Fruit fly (Drosophila melanogaster) whole organism, embryonic: ENCODE data around the gene CG42449.
A peak's percentile ranks its signal among the peaks of the same experiment; 100 is the strongest.

Experiments used
- Ada2b ChIP-seq: fragments of 200-800 bp; sonication (Bioruptor generic); IDR thresholded peaks from 2 replicates; pipeline ENCODE4 v1.3.6; 2022; ENCODE audit warnings: missing biosample characterization, missing genetic modification characterization
- Adf1 ChIP-seq: fragments of 200-800 bp; sonication (Bioruptor generic); IDR thresholded peaks from 2 replicates; pipeline ENCODE4 v1.3.6; 2022; ENCODE audit warnings: missing biosample characterization, missing genetic modification characterization
- B-H1 ChIP-seq: fragments of 200-800 bp; sonication (Bioruptor generic); IDR thresholded peaks from 3 replicates; pipeline ENCODE4 v1.3.6; 2022; ENCODE audit warnings: missing biosample characterization, missing genetic modification characterization
- Blimp-1 ChIP-seq: fragments of 200-800 bp; sonication (Bioruptor generic); optimal IDR thresholded peaks from 3 replicates; lab custom pipeline; 2018; ENCODE audit warnings: missing biosample characterization, missing genetic modification characterization, mild to moderate bottlenecking, moderate library complexity, missing genetic modification reagents
- CG10654 ChIP-seq: fragments of 200-800 bp; sonication (Bioruptor generic); optimal IDR thresholded peaks from 2 replicates; lab custom pipeline; 2016; ENCODE audit warnings: missing biosample characterization, missing genetic modification characterization
- CG12104 ChIP-seq: fragments of 200-800 bp; sonication (Bioruptor generic); optimal IDR thresholded peaks from 3 replicates; lab custom pipeline; 2016; ENCODE audit warnings: missing biosample characterization, missing genetic modification characterization
- CG12744 ChIP-seq: fragments of 200-800 bp; sonication (Bioruptor generic); optimal IDR thresholded peaks from 2 replicates; lab custom pipeline; 2016; ENCODE audit warnings: missing biosample characterization, missing genetic modification characterization
- CG13296 ChIP-seq: fragments of 200-800 bp; sonication (Bioruptor generic); optimal IDR thresholded peaks from 3 replicates; lab custom pipeline; 2018; ENCODE audit warnings: missing biosample characterization, mild to moderate bottlenecking, missing genetic modification characterization
- CG14441 ChIP-seq: fragments of 200-800 bp; sonication (Bioruptor generic); IDR thresholded peaks from 2 replicates; pipeline ENCODE4 v1.3.6; 2022; ENCODE audit warnings: missing biosample characterization, missing genetic modification characterization
- CG17186 ChIP-seq: fragments of 200-800 bp; sonication (Bioruptor generic); optimal IDR thresholded peaks from 3 replicates; lab custom pipeline; 2017; ENCODE audit warnings: missing biosample characterization, missing genetic modification reagents, missing genetic modification characterization
- CG17385 ChIP-seq: fragments of 200-800 bp; sonication (Bioruptor generic); optimal IDR thresholded peaks from 3 replicates; lab custom pipeline; 2018; ENCODE audit warnings: missing biosample characterization, mild to moderate bottlenecking, missing genetic modification characterization
- CG17829 ChIP-seq: fragments of 200-800 bp; optimal IDR thresholded peaks from 2 replicates; lab custom pipeline; 2019; ENCODE audit warnings: missing biosample characterization, mild to moderate bottlenecking, missing genetic modification characterization, moderate library complexity
- CG1792 ChIP-seq: fragments of 200-800 bp; sonication (Bioruptor generic); optimal IDR thresholded peaks from 2 replicates; lab custom pipeline; 2016; ENCODE audit warnings: missing biosample characterization, missing genetic modification characterization
- CG18262 ChIP-seq: fragments of 200-800 bp; optimal IDR thresholded peaks from 3 replicates; lab custom pipeline; 2019; ENCODE audit warnings: missing biosample characterization, mild to moderate bottlenecking, missing genetic modification characterization, moderate library complexity
- CG18476 ChIP-seq: fragments of 200-800 bp; sonication (Bioruptor generic); optimal IDR thresholded peaks from 2 replicates; lab custom pipeline; 2016; ENCODE audit warnings: missing biosample characterization, mild to moderate bottlenecking, missing genetic modification characterization
- CG2202 ChIP-seq: fragments of 200-800 bp; sonication (Bioruptor generic); optimal IDR thresholded peaks from 2 replicates; lab custom pipeline; 2018; ENCODE audit warnings: missing biosample characterization, mild to moderate bottlenecking, missing genetic modification characterization
- CG2678 ChIP-seq: fragments of 200-800 bp; sonication (Bioruptor generic); optimal IDR thresholded peaks from 3 replicates; lab custom pipeline; 2019; ENCODE audit warnings: missing biosample characterization, mild to moderate bottlenecking, missing genetic modification characterization, moderate library complexity
- CG31224 ChIP-seq: fragments of 200-800 bp; sonication (Bioruptor generic); IDR thresholded peaks from 2 replicates; pipeline ENCODE4 v1.3.6; 2022; ENCODE audit warnings: missing biosample characterization, missing genetic modification characterization
- CG34224 ChIP-seq: fragments of 200-800 bp; sonication (Bioruptor generic); IDR thresholded peaks from 3 replicates; pipeline ENCODE4 v1.3.6; 2022; ENCODE audit warnings: missing biosample characterization, missing genetic modification characterization; ENCODE audit not compliant: partially characterized antibody
- CG42726 ChIP-seq: fragments of 200-800 bp; sonication (Bioruptor generic); IDR thresholded peaks from 2 replicates; pipeline ENCODE4 v1.3.6; 2022; ENCODE audit warnings: missing biosample characterization, missing genetic modification characterization; ENCODE audit not compliant: partially characterized antibody
- CG8290 ChIP-seq, 3 experiments: fragments of 200-800 bp; sonication (Bioruptor generic); optimal IDR thresholded peaks; 2 replicates each; lab custom pipeline; 2016 to 2019; ENCODE audit warnings: missing biosample characterization in 3 of 3, missing genetic modification characterization in 3 of 3, mild to moderate bottlenecking in 2 of 3, moderate library complexity in 1 of 3
- Dip2 ChIP-seq: fragments of 200-800 bp; sonication (Bioruptor generic); IDR thresholded peaks from 2 replicates; pipeline ENCODE4 v1.3.6; 2022; ENCODE audit warnings: missing biosample characterization, missing genetic modification characterization
- Mes4 ChIP-seq: fragments of 200-800 bp; sonication (Bioruptor generic); optimal IDR thresholded peaks from 2 replicates; lab custom pipeline; 2016; ENCODE audit warnings: missing biosample characterization, missing genetic modification characterization
- Mrtf ChIP-seq: fragments of 200-800 bp; sonication (Bioruptor generic); IDR thresholded peaks from 3 replicates; pipeline ENCODE4 v1.3.6; 2022; ENCODE audit warnings: missing biosample characterization, missing genetic modification characterization
- NK7.1 ChIP-seq: fragments of 200-800 bp; sonication (Bioruptor generic); optimal IDR thresholded peaks from 3 replicates; lab custom pipeline; 2016; ENCODE audit warnings: missing biosample characterization, missing genetic modification characterization
- Sry-δ ChIP-seq: fragments of 200-800 bp; sonication (Bioruptor generic); optimal IDR thresholded peaks from 2 replicates; lab custom pipeline; 2016; ENCODE audit warnings: missing biosample characterization, missing genetic modification characterization
- Trl ChIP-seq, 3 experiments: fragments of >200 bp in 2 of 3; fragments of 200-800 bp in 1 of 3; sonication (Bioruptor generic) in 1 of 3; optimal IDR thresholded peaks; 2 replicates in 1 of 3; 3 replicates in 2 of 3; lab custom pipeline; 2016 to 2017; ENCODE audit warnings: missing biosample characterization in 1 of 3, missing genetic modification characterization in 1 of 3
- Xrp1 ChIP-seq: fragments of 200-800 bp; sonication (Bioruptor generic); IDR thresholded peaks from 2 replicates; pipeline ENCODE4 v1.3.6; 2022; ENCODE audit warnings: missing biosample characterization, missing genetic modification characterization
- amos ChIP-seq: fragments of 200-800 bp; sonication (Bioruptor generic); IDR thresholded peaks from 2 replicates; pipeline ENCODE4 v1.3.6; 2022; ENCODE audit warnings: missing biosample characterization, missing genetic modification characterization; ENCODE audit not compliant: partially characterized antibody
- cwo ChIP-seq: fragments of 200-800 bp; sonication (Bioruptor generic); optimal IDR thresholded peaks from 3 replicates; lab custom pipeline; 2017; ENCODE audit warnings: missing biosample characterization, missing genetic modification characterization, mild to moderate bottlenecking, moderate library complexity, missing genetic modification reagents
- dm ChIP-seq: fragments of 200-800 bp; sonication (Bioruptor generic); optimal IDR thresholded peaks from 3 replicates; lab custom pipeline; 2016; ENCODE audit warnings: missing biosample characterization, missing genetic modification characterization
- dmrt11E ChIP-seq: fragments of 200-800 bp; sonication (Bioruptor generic); optimal IDR thresholded peaks from 3 replicates; lab custom pipeline; 2018; ENCODE audit warnings: missing biosample characterization, mild to moderate bottlenecking, missing genetic modification characterization, moderate library complexity
- fu2 ChIP-seq: fragments of 200-800 bp; sonication (Bioruptor generic); optimal IDR thresholded peaks from 2 replicates; lab custom pipeline; 2016; ENCODE audit warnings: missing biosample characterization, missing genetic modification characterization
- gfzf ChIP-seq: fragments of 200-800 bp; sonication (Bioruptor generic); optimal IDR thresholded peaks from 2 replicates; lab custom pipeline; 2016; ENCODE audit warnings: missing biosample characterization, mild to moderate bottlenecking, missing genetic modification characterization, moderate library complexity
- hkb ChIP-seq, 2 experiments: fragments of 200-800 bp in 1 of 2; fragments of >200 bp in 1 of 2; sonication (Bioruptor generic) in 1 of 2; IDR thresholded peaks in 1 of 2; optimal IDR thresholded peaks in 1 of 2; 2 replicates each; pipeline versions ENCODE4 v1.3.6 to Lab custom; 2017 to 2022; ENCODE audit warnings: missing biosample characterization in 1 of 2, missing genetic modification characterization in 1 of 2
- kay ChIP-seq: fragments of 200-800 bp; sonication (Bioruptor generic); optimal IDR thresholded peaks from 2 replicates; lab custom pipeline; 2016; ENCODE audit warnings: missing biosample characterization, missing genetic modification characterization
- kni ChIP-seq: fragments of 200-800 bp; sonication (Bioruptor generic); optimal IDR thresholded peaks from 3 replicates; lab custom pipeline; 2017; ENCODE audit warnings: mild to moderate bottlenecking, missing biosample characterization, missing genetic modification reagents, missing genetic modification characterization
- knrl ChIP-seq: fragments of 200-800 bp; sonication (Bioruptor generic); IDR thresholded peaks from 3 replicates; pipeline ENCODE4 v1.3.6; 2022; ENCODE audit warnings: missing biosample characterization, missing genetic modification characterization; ENCODE audit not compliant: partially characterized antibody
- nerfin-2 ChIP-seq: fragments of 200-800 bp; sonication (Bioruptor generic); IDR thresholded peaks from 2 replicates; pipeline ENCODE4 v1.3.6; 2022; ENCODE audit warnings: missing biosample characterization, missing genetic modification characterization; ENCODE audit not compliant: partially characterized antibody
- peb ChIP-seq: fragments of 200-800 bp; sonication (Bioruptor generic); IDR thresholded peaks from 2 replicates; pipeline ENCODE4 v1.3.6; 2022; ENCODE audit warnings: missing biosample characterization, missing genetic modification characterization
- pho ChIP-seq: fragments of 200-800 bp; sonication (Bioruptor generic); optimal IDR thresholded peaks from 2 replicates; lab custom pipeline; 2016; ENCODE audit warnings: missing biosample characterization, missing genetic modification characterization
- pros ChIP-seq: fragments of 200-800 bp; sonication (Bioruptor generic); optimal IDR thresholded peaks from 3 replicates; lab custom pipeline; 2019; ENCODE audit warnings: missing biosample characterization, mild to moderate bottlenecking, missing genetic modification characterization, moderate library complexity
- seq ChIP-seq: fragments of 200-800 bp; sonication (Bioruptor generic); IDR thresholded peaks from 2 replicates; pipeline ENCODE4 v1.3.6; 2022; ENCODE audit warnings: missing biosample characterization, missing genetic modification characterization
- slbo ChIP-seq: fragments of 200-800 bp; sonication (Bioruptor generic); IDR thresholded peaks from 2 replicates; pipeline ENCODE4 v1.3.6; 2022; ENCODE audit warnings: missing biosample characterization, missing genetic modification characterization
- tin ChIP-seq: fragments of 200-800 bp; sonication (Bioruptor generic); optimal IDR thresholded peaks from 3 replicates; lab custom pipeline; 2016; ENCODE audit warnings: missing biosample characterization, missing genetic modification characterization
- trh ChIP-seq: fragments of 200-800 bp; sonication (Bioruptor generic); optimal IDR thresholded peaks from 2 replicates; lab custom pipeline; 2016; ENCODE audit warnings: missing biosample characterization, missing genetic modification characterization
- wdn ChIP-seq: fragments of 200-800 bp; sonication (Bioruptor generic); IDR thresholded peaks from 2 replicates; pipeline ENCODE4 v1.3.6; 2022; ENCODE audit warnings: missing biosample characterization, missing genetic modification characterization
- wor ChIP-seq: fragments of 200-800 bp; sonication (Bioruptor generic); IDR thresholded peaks from 2 replicates; pipeline ENCODE4 v1.3.6; 2022; ENCODE audit warnings: missing biosample characterization, missing genetic modification characterization

CG42449 gene

dm6 chrX:5689417-5690215 lies 6.6 kb downstream of the CG42449 start, which contains the start of the genes PGAP1 and cv (continued):
- TF ChIP-seq wdn (GFP tag; lab: Robert Waterston, UW) (no peak), CG17385 (GFP tag; lab: Kevin White, UChicago) (no peak), CG34224 (GFP tag; lab: Robert Waterston, UW) (peak; percentile 76), CG18476 (no peak), CG14441 (GFP tag; lab: Robert Waterston, UW) (no peak), kni (GFP tag; lab: Kevin White, UChicago) (peak; percentile 85), CG1792 (no peak), CG8290 (GFP tag; optimal IDR thresholded peaks at IDR 0.05; lab: Kevin White, UChicago) (no peak), CG8290 (tag; optimal IDR thresholded peaks at IDR 0.05; lab: Kevin White, UChicago) (no peak), trh (no peak), cwo (GFP tag; lab: Kevin White, UChicago) (no peak), B-H1 (GFP tag; lab: Robert Waterston, UW) (no peak), CG42726 (peak; percentile 8; the same call in 1 of the 2 replicates), Ada2b (no peak), CG18262 (tag; lab: Kevin White, UChicago) (peak; percentile 47), nerfin-2 (GFP tag; lab: Robert Waterston, UW) (peak; percentile 48; the same call in 1 of the 2 replicates), CG17186 (no peak), NK7.1 (no peak), Mes4 (GFP tag; lab: Kevin White, UChicago) (no peak), gfzf (no peak), CG12104 (no peak), slbo (GFP tag; lab: Robert Waterston, UW) (peak; percentile 42; the same call in 1 of the 2 replicates), Sry-δ (GFP tag; lab: Kevin White, UChicago) (peak; percentile 81), Xrp1 (GFP tag; lab: Robert Waterston, UW) (0 out of 2 replicates have a peak, but pooled peaks have one; percentile 8), wor (GFP tag; lab: Robert Waterston, UW) (no peak), CG12744 (GFP tag; lab: Kevin White, UChicago) (no peak), knrl (GFP tag; lab: Robert Waterston, UW) (peak; percentile 74; the same call in 2 of the 3 replicates), Trl (optimal IDR thresholded peaks at IDR 0.05; lab: Kevin White, UChicago) (no peak), Trl (GFP tag; optimal IDR thresholded peaks at IDR 0.05; lab: Kevin White, UChicago) (peak; percentile 19), Blimp-1 (no peak), CG10654 (GFP tag; lab: Kevin White, UChicago) (peak; percentile 11), dmrt11E (tag; lab: Kevin White, UChicago) (peak; percentile 13), Adf1 (GFP tag; lab: Robert Waterston, UW) (no peak), CG2202 (no peak), pho (GFP tag; lab: Kevin White, UChicago) (peak; percentile 15), peb (GFP tag; lab: Robert Waterston, UW) (no peak), tin (GFP tag; lab: Kevin White, UChicago) (no peak), pros (GFP tag; lab: Kevin White, UChicago) (no peak), CG2678 (tag; lab: Kevin White, UChicago) (no peak), CG13296 (GFP tag; lab: Kevin White, UChicago) (no peak), CG31224 (GFP tag; lab: Robert Waterston, UW) (no peak), kay (GFP tag; lab: Kevin White, UChicago) (peak; percentile 25), hkb (optimal IDR thresholded peaks at IDR 0.05; lab: Kevin White, UChicago) (no peak), hkb (GFP tag; IDR thresholded peaks at IDR 0.05; lab: Robert Waterston, UW) (no peak), Dip2 (no peak), CG17829 (tag; lab: Kevin White, UChicago) (peak; percentile 20), Mrtf (GFP tag; lab: Robert Waterston, UW) (no peak), seq (GFP tag; lab: Robert Waterston, UW) (no peak), amos (GFP tag; lab: Robert Waterston, UW) (peak; percentile 81), fu2 (no peak), dm (no peak)
